Fruit fly (Drosophila melanogaster): Measurements from ENCODE around the gene CG34355.
A peak's percentile ranks its signal among the peaks of the same experiment; 100 is the strongest.

The CG34355 gene

DNA sequence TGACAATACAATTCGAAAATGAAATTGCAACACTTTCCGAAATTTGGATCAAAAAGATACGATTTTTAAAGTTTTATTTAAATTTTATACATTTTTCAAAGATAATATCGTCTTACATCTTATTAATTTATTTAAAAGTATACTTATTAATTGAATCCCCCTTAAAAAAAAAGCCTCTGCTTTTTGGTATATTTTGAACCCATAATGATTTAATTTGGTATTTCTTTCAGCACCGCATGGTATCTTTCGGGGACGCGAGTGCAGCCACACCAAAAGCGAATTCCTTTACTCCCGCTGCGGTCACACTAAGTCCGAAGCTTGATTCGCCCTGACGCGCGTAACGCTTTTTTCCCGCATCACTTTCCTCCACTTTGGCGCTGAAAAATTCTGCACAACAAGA lies 16.6 kb downstream of the CG34355 start (continued):
- TF ChIP-seq ems (GFP tag; optimal IDR thresholded peaks at IDR 0.05) (no peak), Fer1 (GFP tag; optimal IDR thresholded peaks at IDR 0.05) (peak; percentile 34), hbn (GFP tag; IDR thresholded peaks at IDR 0.05; ENCODE audit: partially characterized antibody) (no peak), bcd (GFP tag; optimal IDR thresholded peaks at IDR 0.05) (peak; percentile 28), toy (GFP tag; IDR thresholded peaks at IDR 0.05) (no peak), org-1 (GFP tag; optimal IDR thresholded peaks at IDR 0.05) (no peak), Side (GFP tag; optimal IDR thresholded peaks at IDR 0.05) (no peak), CG11247 (GFP tag; IDR thresholded peaks at IDR 0.05) (no peak), CG7556 (GFP tag; optimal IDR thresholded peaks at IDR 0.05) (peak; percentile 10), CG1602 (GFP tag; optimal IDR thresholded peaks at IDR 0.05) (no peak), bowl (GFP tag; IDR thresholded peaks at IDR 0.05) (no peak), CG11723 (GFP tag; optimal IDR thresholded peaks at IDR 0.05) (no peak), Oaz (GFP tag; IDR thresholded peaks at IDR 0.05) (no peak), CG17385 (GFP tag; optimal IDR thresholded peaks at IDR 0.05) (no peak), CG6272 (GFP tag; IDR thresholded peaks at IDR 0.05) (peak; percentile 42; the same call in 1 of the 2 replicates), cato (GFP tag; optimal IDR thresholded peaks at IDR 0.05; ENCODE audit: borderline replicate concordance) (no peak), Dref (GFP tag; IDR thresholded peaks at IDR 0.05) (peak; percentile 29; the same call in 1 of the 2 replicates), bbx (GFP tag; IDR thresholded peaks at IDR 0.05; ENCODE audit: partially characterized antibody) (peak; percentile 48; the same call in 1 of the 2 replicates), h (optimal IDR thresholded peaks at IDR 0.05) (no peak), Hmr (GFP tag; optimal IDR thresholded peaks at IDR 0.05) (peak; percentile 77), CG14667 (GFP tag; IDR thresholded peaks at IDR 0.05) (no peak), Atf-2 (GFP tag; optimal IDR thresholded peaks at IDR 0.05) (no peak), CG33213 (GFP tag; optimal IDR thresholded peaks at IDR 0.05) (peak; percentile 81), disco-r (GFP tag; optimal IDR thresholded peaks at IDR 0.05) (no peak), CG15011 (GFP tag; optimal IDR thresholded peaks at IDR 0.05) (no peak), CG7271 (tag; optimal IDR thresholded peaks at IDR 0.05) (no peak), hth (optimal IDR thresholded peaks at IDR 0.05) (no peak), CG12942 (GFP tag; optimal IDR thresholded peaks at IDR 0.05) (no peak), kay (GFP tag; optimal IDR thresholded peaks at IDR 0.05) (no peak), unpg (GFP tag; optimal IDR thresholded peaks at IDR 0.05) (peak; percentile 39), CG10431 (GFP tag; optimal IDR thresholded peaks at IDR 0.05) (no peak), CG15696 (tag; optimal IDR thresholded peaks at IDR 0.05) (no peak), CG6689 (GFP tag; IDR thresholded peaks at IDR 0.05) (no peak), al (GFP tag; IDR thresholded peaks at IDR 0.05) (peak; percentile 42; the same call in 1 of the 2 replicates), Ravus (GFP tag; IDR thresholded peaks at IDR 0.05) (no peak), nom (GFP tag; optimal IDR thresholded peaks at IDR 0.05) (peak; percentile 30), CG6654 (GFP tag; optimal IDR thresholded peaks at IDR 0.05) (no peak), CG10979 (tag; optimal IDR thresholded peaks at IDR 0.05) (peak; percentile 3), YL-1 (GFP tag; optimal IDR thresholded peaks at IDR 0.05) (no peak), CG8924 (tag; optimal IDR thresholded peaks at IDR 0.05) (peak; percentile 15), CG10147 (GFP tag; optimal IDR thresholded peaks at IDR 0.05) (peak; percentile 1), p53 (GFP tag; optimal IDR thresholded peaks at IDR 0.05) (no peak), schlank (tag; optimal IDR thresholded peaks at IDR 0.05) (no peak), CG6791 (GFP tag; IDR thresholded peaks at IDR 0.05; ENCODE audit: partially characterized antibody) (peak; percentile 59; the same call in 1 of the 3 replicates), fd102C (GFP tag; optimal IDR thresholded peaks at IDR 0.05) (no peak), dmrt11E (tag; optimal IDR thresholded peaks at IDR 0.05) (no peak)

Data from whole organism, embryonic.